Worm (Caenorhabditis elegans) whole organism, L4 larva: Measurements from ENCODE around the gene E02H4.4.

Experiments used
- F10B5.3 ChIP-seq: sonication (generic microtip); optimal IDR thresholded peaks from 2 replicates; lab custom pipeline; 2016; ENCODE audit warnings: mild to moderate bottlenecking, missing genetic modification characterization, missing compliant biosample characterization
- F49E8.2 ChIP-seq: sonication (generic microtip); optimal IDR thresholded peaks from 2 replicates; lab custom pipeline; 2016; ENCODE audit warnings: missing compliant biosample characterization, mild to moderate bottlenecking, missing genetic modification characterization, borderline replicate concordance
- Y5F2A.4 ChIP-seq: fragments of 200-800 bp; sonication (Bioruptor generic); optimal IDR thresholded peaks from 2 replicates; lab custom pipeline; 2018; ENCODE audit warnings: mild to moderate bottlenecking, missing genetic modification characterization, missing compliant biosample characterization
- ZK546.5 ChIP-seq, 2 experiments: sonication (generic microtip); optimal IDR thresholded peaks; 2 replicates each; lab custom pipeline; 2017; ENCODE audit warnings: missing biosample characterization in 2 of 2, missing genetic modification characterization in 2 of 2
- aly-2 ChIP-seq: sonication (generic microtip); optimal IDR thresholded peaks from 2 replicates; lab custom pipeline; 2018; ENCODE audit warnings: missing biosample characterization, missing genetic modification characterization
- ceh-20 ChIP-seq: fragments of 200-800 bp; sonication (Bioruptor generic); IDR thresholded peaks from 2 replicates; pipeline ENCODE4 v1.3.6; 2022; ENCODE audit warnings: missing genetic modification reagents, missing genetic modification characterization, missing compliant biosample characterization
- ceh-32 ChIP-seq: sonication (generic microtip); optimal IDR thresholded peaks from 2 replicates; lab custom pipeline; 2016; ENCODE audit warnings: mild to moderate bottlenecking, missing genetic modification characterization, missing compliant biosample characterization; ENCODE audit not compliant: poor library complexity
- cey-2 ChIP-seq: sonication (generic microtip); optimal IDR thresholded peaks from 3 replicates; lab custom pipeline; 2017; ENCODE audit warnings: missing genetic modification characterization, mild to moderate bottlenecking, missing compliant biosample characterization, antibody characterized with exemption, borderline replicate concordance; ENCODE audit not compliant: insufficient read depth
- daf-16 ChIP-seq, 3 experiments: sonication (generic microtip); optimal IDR thresholded peaks; 2 replicates each; lab custom pipeline; 2016 to 2017; ENCODE audit warnings: missing genetic modification characterization in 3 of 3, missing genetic modification reagents in 3 of 3, mild to moderate bottlenecking in 2 of 3, missing compliant biosample characterization in 2 of 3, missing biosample characterization in 1 of 3, moderate library complexity in 1 of 3
- dmd-6 ChIP-seq: fragments of 200-800 bp; sonication (Bioruptor generic); IDR thresholded peaks from 2 replicates; pipeline ENCODE4 v1.3.6; 2022; ENCODE audit warnings: missing genetic modification reagents, missing genetic modification characterization, missing compliant biosample characterization
- dpl-1 ChIP-seq: fragments of 150-350 bp; optimal IDR thresholded peaks from 2 replicates; lab custom pipeline; 2014; ENCODE audit warnings: missing biosample characterization, missing genetic modification reagents, missing genetic modification characterization
- dve-1 ChIP-seq: sonication (generic microtip); optimal IDR thresholded peaks from 2 replicates; lab custom pipeline; 2017; ENCODE audit warnings: antibody characterized with exemption, mild to moderate bottlenecking, missing genetic modification characterization, missing compliant biosample characterization; ENCODE audit not compliant: insufficient read depth
- hif-1 ChIP-seq, 2 experiments: sonication (generic microtip); optimal IDR thresholded peaks; 2 replicates each; lab custom pipeline; 2016 to 2017; ENCODE audit warnings: missing compliant biosample characterization in 2 of 2, missing genetic modification characterization in 2 of 2, missing genetic modification reagents in 2 of 2, missing genotype in 2 of 2, mild to moderate bottlenecking in 1 of 2
- hlh-11 ChIP-seq: fragments of 200-800 bp; sonication (Bioruptor generic); optimal IDR thresholded peaks from 2 replicates; lab custom pipeline; 2018; ENCODE audit warnings: mild to moderate bottlenecking, missing genetic modification characterization, missing compliant biosample characterization
- hlh-30 ChIP-seq: sonication (generic microtip); optimal IDR thresholded peaks from 2 replicates; lab custom pipeline; 2017; ENCODE audit warnings: antibody characterized with exemption, mild to moderate bottlenecking, missing genetic modification characterization, missing compliant biosample characterization; ENCODE audit not compliant: insufficient read depth
- hmg-1.1 ChIP-seq: fragments of 200-800 bp; sonication (Bioruptor generic); IDR thresholded peaks from 2 replicates; pipeline ENCODE4 v1.3.6; 2022; ENCODE audit warnings: missing genetic modification reagents, missing genetic modification characterization, missing compliant biosample characterization
- lim-7 ChIP-seq: fragments of 200-800 bp; sonication (Bioruptor generic); IDR thresholded peaks from 2 replicates; pipeline ENCODE4 v1.3.6; 2022; ENCODE audit warnings: missing genetic modification characterization, missing compliant biosample characterization
- lin-1 ChIP-seq: fragments of 200-800 bp; sonication (Bioruptor generic); IDR thresholded peaks from 2 replicates; pipeline ENCODE4 v1.3.6; 2022; ENCODE audit warnings: missing genetic modification reagents, missing genetic modification characterization, missing compliant biosample characterization
- lin-15B ChIP-seq: fragments of 150-350 bp; sonication (generic microtip); optimal IDR thresholded peaks from 3 replicates; lab custom pipeline; 2014; ENCODE audit warnings: missing biosample characterization, missing genetic modification characterization
- lin-38 ChIP-seq: fragments of 200-800 bp; sonication (Bioruptor generic); IDR thresholded peaks from 2 replicates; pipeline ENCODE4 v1.3.6; 2022; ENCODE audit warnings: missing genetic modification reagents, missing genetic modification characterization, missing compliant biosample characterization
- mdl-1 ChIP-seq, 2 experiments: fragments of 150-350 bp in 1 of 2; sonication (generic microtip) in 1 of 2; optimal IDR thresholded peaks; 2 replicates each; lab custom pipeline; 2014 to 2017; ENCODE audit warnings: missing biosample characterization in 2 of 2, missing genetic modification characterization in 2 of 2
- mep-1 ChIP-seq: fragments of 150-350 bp; sonication (generic microtip); optimal IDR thresholded peaks from 3 replicates; lab custom pipeline; 2014; ENCODE audit warnings: missing biosample characterization, missing genetic modification characterization
- mxl-3 ChIP-seq: fragments of 200-800 bp; sonication (Bioruptor generic); optimal IDR thresholded peaks from 2 replicates; lab custom pipeline; 2018; ENCODE audit warnings: mild to moderate bottlenecking, missing genetic modification characterization, missing compliant biosample characterization
- nhr-102 ChIP-seq: sonication (generic microtip); optimal IDR thresholded peaks from 2 replicates; lab custom pipeline; 2016; ENCODE audit warnings: mild to moderate bottlenecking, missing genetic modification characterization, moderate library complexity, missing compliant biosample characterization
- nhr-25 ChIP-seq: sonication (generic microtip); optimal IDR thresholded peaks from 2 replicates; lab custom pipeline; 2017; ENCODE audit warnings: missing genetic modification characterization, mild to moderate bottlenecking, missing compliant biosample characterization, antibody characterized with exemption, moderate library complexity, borderline replicate concordance; ENCODE audit not compliant: insufficient read depth
- nhr-28 ChIP-seq: fragments of 150-350 bp; optimal IDR thresholded peaks from 2 replicates; lab custom pipeline; 2014; ENCODE audit warnings: missing biosample characterization, missing genetic modification characterization
- nhr-42 ChIP-seq: fragments of 200-800 bp; sonication (Bioruptor generic); IDR thresholded peaks from 2 replicates; pipeline ENCODE4 v1.3.6; 2022; ENCODE audit warnings: missing genetic modification characterization, missing compliant biosample characterization
- nhr-48 ChIP-seq: sonication (generic microtip); optimal IDR thresholded peaks from 2 replicates; lab custom pipeline; 2016; ENCODE audit warnings: mild to moderate bottlenecking, missing genetic modification characterization, missing compliant biosample characterization
- nhr-6 ChIP-seq: fragments of 150-350 bp; optimal IDR thresholded peaks from 2 replicates; lab custom pipeline; 2014; ENCODE audit warnings: missing biosample characterization, missing genetic modification characterization
- nhr-77 ChIP-seq: fragments of 150-350 bp; optimal IDR thresholded peaks from 2 replicates; lab custom pipeline; 2014; ENCODE audit warnings: missing biosample characterization, missing genetic modification characterization
- pha-4 ChIP-seq, 2 experiments: fragments of 150-350 bp in 1 of 2; fragments of 200-800 bp in 1 of 2; sonication (Bioruptor generic) in 1 of 2; IDR thresholded peaks in 1 of 2; optimal IDR thresholded peaks in 1 of 2; 2 replicates each; pipeline versions ENCODE4 v1.3.6 to Lab custom; 2014 to 2022; ENCODE audit warnings: missing genetic modification characterization in 2 of 2, missing genetic modification reagents in 2 of 2, missing biosample characterization in 1 of 2, missing compliant biosample characterization in 1 of 2
- php-3 ChIP-seq: fragments of 200-800 bp; sonication (Bioruptor generic); IDR thresholded peaks from 2 replicates; pipeline ENCODE4 v1.3.6; 2022; ENCODE audit warnings: missing genetic modification reagents, missing genetic modification characterization, missing compliant biosample characterization
- pqm-1 ChIP-seq: sonication (generic microtip); optimal IDR thresholded peaks from 2 replicates; lab custom pipeline; 2017; ENCODE audit warnings: missing biosample characterization, missing genetic modification characterization
- saeg-2 ChIP-seq: fragments of 200-800 bp; sonication (Bioruptor generic); IDR thresholded peaks from 2 replicates; pipeline ENCODE4 v1.3.6; 2022; ENCODE audit warnings: missing genetic modification reagents, missing genetic modification characterization, missing compliant biosample characterization
- tra-1 ChIP-seq: fragments of 200-800 bp; sonication (Bioruptor generic); IDR thresholded peaks from 2 replicates; pipeline ENCODE4 v1.3.6; 2022; ENCODE audit warnings: missing genetic modification reagents, missing genetic modification characterization, missing compliant biosample characterization
- unc-39 ChIP-seq: sonication (generic microtip); optimal IDR thresholded peaks from 2 replicates; lab custom pipeline; 2017; ENCODE audit warnings: missing biosample characterization, missing genetic modification characterization
- unc-62 ChIP-seq, 3 experiments: fragments of 150-350 bp in 1 of 3; sonication (generic microtip); optimal IDR thresholded peaks in 2 of 3; peaks in 1 of 3; 1 replicate in 1 of 3; 2 replicates in 2 of 3; lab custom pipeline; 2014 to 2017; ENCODE audit warnings: missing biosample characterization in 3 of 3, missing genetic modification characterization in 3 of 3, missing genetic modification reagents in 3 of 3, missing genotype in 1 of 3
- zip-11 ChIP-seq: fragments of 200-800 bp; sonication (Bioruptor generic); IDR thresholded peaks from 2 replicates; pipeline ENCODE4 v1.3.6; 2022; ENCODE audit warnings: missing genetic modification characterization, missing compliant biosample characterization
- zip-2 ChIP-seq: fragments of 150-350 bp; optimal IDR thresholded peaks from 2 replicates; lab custom pipeline; 2014; ENCODE audit warnings: missing biosample characterization, missing genetic modification characterization
- ztf-7 ChIP-seq: fragments of 150-350 bp; optimal IDR thresholded peaks from 2 replicates; lab custom pipeline; 2014; ENCODE audit warnings: missing biosample characterization, missing genetic modification characterization

The E02H4.4 gene

DNA sequence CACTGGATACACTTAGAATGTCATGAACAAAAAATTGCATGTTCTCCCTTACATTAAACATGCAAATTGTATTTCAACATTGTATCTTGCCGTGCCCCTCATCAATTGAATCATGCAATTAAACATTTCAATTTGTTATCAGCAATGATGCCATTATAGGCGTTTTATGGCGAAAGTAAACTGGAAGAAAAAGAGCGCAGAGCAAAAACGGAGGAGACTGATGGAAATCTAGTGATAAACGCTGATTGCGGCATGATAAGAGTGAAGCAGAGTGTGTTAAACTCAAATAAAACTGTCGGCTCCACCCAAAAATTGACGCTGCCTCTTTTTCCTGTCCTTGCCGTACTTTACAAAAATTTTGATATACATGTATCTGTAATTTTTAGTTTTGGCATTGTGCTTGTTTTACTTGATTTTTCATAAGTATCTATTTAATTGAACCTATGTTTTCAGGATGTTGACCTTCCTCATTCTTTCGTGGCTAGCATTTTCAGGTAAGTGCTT lies 43.2 kb upstream of the E02H4.4 start, which contains the start of gene K06G5.1:
TSS of gene K06G5.1 (plus strand) at position 454 of the 504 bp plus-strand sequence.
- TF ChIP-seq cey-2 (tag; lab: Kevin White, UChicago) (no peak), nhr-6 (peak; percentile 52), zip-11 (GFP tag; lab: Robert Waterston, UW) (no peak), dve-1 (peak; percentile 88), nhr-77 (tag; lab: Kevin White, UChicago) (peak; percentile 78), lim-7 (GFP tag; lab: Robert Waterston, UW) (no peak), aly-2 (tag; lab: Kevin White, UChicago) (no peak), hif-1 (tag; optimal IDR thresholded peaks at IDR 0.05; lab: Kevin White, UChicago) (peak in 1 of 2 experiments; percentile 4), hlh-11 (peak; percentile 91), unc-62 (GFP tag; optimal IDR thresholded peaks at IDR 0.05 in 1 of 2; lab: Kevin White, UChicago) (peak; percentile 24 to 53), unc-62 (tag; optimal IDR thresholded peaks at IDR 0.05; lab: Kevin White, UChicago) (no peak), ceh-32 (tag; lab: Kevin White, UChicago) (no peak), lin-15B (tag; lab: Kevin White, UChicago) (no peak), nhr-28 (tag; lab: Kevin White, UChicago) (peak; percentile 97), mxl-3 (GFP tag; lab: Kevin White, UChicago) (no peak), pqm-1 (tag; lab: Kevin White, UChicago) (peak; percentile 100), ceh-20 (GFP tag; lab: Robert Waterston, UW) (peak; percentile 60; the same call in 1 of the 2 replicates), zip-2 (tag; lab: Kevin White, UChicago) (no peak), tra-1 (GFP tag; lab: Robert Waterston, UW) (peak; percentile 91), F10B5.3 (tag; lab: Kevin White, UChicago) (no peak), saeg-2 (GFP tag; lab: Robert Waterston, UW) (no peak), hmg-1.1 (GFP tag; lab: Robert Waterston, UW) (no peak), Y5F2A.4 (no peak), nhr-25 (tag; lab: Kevin White, UChicago) (no peak), php-3 (GFP tag; lab: Robert Waterston, UW) (peak; percentile 100), nhr-42 (GFP tag; lab: Robert Waterston, UW) (0 out of 2 replicates have a peak, but pooled peaks have one; percentile 18), lin-1 (peak; percentile 54; the same call in 1 of the 2 replicates), F49E8.2 (tag; lab: Kevin White, UChicago) (no peak), dmd-6 (GFP tag; lab: Robert Waterston, UW) (peak; percentile 94), hlh-30 (tag; lab: Kevin White, UChicago) (no peak), dpl-1 (no peak), unc-39 (tag; lab: Kevin White, UChicago) (no peak), mdl-1 (tag; optimal IDR thresholded peaks at IDR 0.05; lab: Kevin White, UChicago) (peak in 1 of 2 experiments; percentile 28), nhr-48 (tag; lab: Kevin White, UChicago) (peak; percentile 7), ztf-7 (tag; lab: Kevin White, UChicago) (no peak), lin-38 (no peak), ZK546.5 (tag; optimal IDR thresholded peaks at IDR 0.05; lab: Kevin White, UChicago) (no peak), nhr-102 (tag; lab: Kevin White, UChicago) (peak; percentile 55), pha-4 (GFP tag; IDR thresholded peaks at IDR 0.05; lab: Robert Waterston, UW) (peak; percentile 50; the same call in 1 of the 2 replicates), pha-4 (tag; optimal IDR thresholded peaks at IDR 0.05; lab: Kevin White, UChicago) (no peak), daf-16 (GFP tag; optimal IDR thresholded peaks at IDR 0.05; lab: Kevin White, UChicago) (peak in 1 of 2 experiments; percentile 20), daf-16 (tag; optimal IDR thresholded peaks at IDR 0.05; lab: Kevin White, UChicago) (peak; percentile 92), mep-1 (tag; lab: Kevin White, UChicago) (peak; percentile 29)
